Worm (Caenorhabditis elegans) whole organism, L2 larva: ENCODE measurements around the gene trp-1.
A peak's percentile ranks its signal among the peaks of the same experiment; 100 is the strongest.

Experiments
- C34F6.9 ChIP-seq: fragments of 150-350 bp; optimal IDR thresholded peaks from 2 replicates; lab custom pipeline; 2014; ENCODE audit warnings: missing biosample characterization, missing genetic modification characterization
- R02D3.7 ChIP-seq: fragments of 150-350 bp; optimal IDR thresholded peaks from 2 replicates; lab custom pipeline; 2014; ENCODE audit warnings: missing biosample characterization, missing genetic modification characterization
- Y55F3AM.14 ChIP-seq: fragments of 200-800 bp; sonication (Bioruptor generic); optimal IDR thresholded peaks from 2 replicates; lab custom pipeline; 2018; ENCODE audit warnings: mild to moderate bottlenecking, missing genetic modification characterization, missing compliant biosample characterization
- ZK546.5 ChIP-seq: sonication (generic microtip); optimal IDR thresholded peaks from 2 replicates; lab custom pipeline; 2017; ENCODE audit warnings: missing biosample characterization, missing genetic modification characterization
- alr-1 ChIP-seq: fragments of 150-350 bp; optimal IDR thresholded peaks from 2 replicates; lab custom pipeline; 2014; ENCODE audit warnings: missing biosample characterization, missing genetic modification characterization
- aly-2 ChIP-seq: fragments of 150-350 bp; optimal IDR thresholded peaks from 2 replicates; lab custom pipeline; 2014; ENCODE audit warnings: missing biosample characterization, missing genetic modification characterization
- ama-1 ChIP-seq: fragments of 150-350 bp; optimal IDR thresholded peaks from 2 replicates; lab custom pipeline; 2018; ENCODE audit warnings: inconsistent platforms
- blmp-1 ChIP-seq: sonication (generic microtip); optimal IDR thresholded peaks from 2 replicates; lab custom pipeline; 2017; ENCODE audit warnings: missing genetic modification characterization, mild to moderate bottlenecking, missing compliant biosample characterization, antibody characterized with exemption, moderate library complexity; ENCODE audit not compliant: insufficient read depth
- ceh-16 ChIP-seq: fragments of 150-350 bp; optimal IDR thresholded peaks from 2 replicates; lab custom pipeline; 2014; ENCODE audit warnings: missing biosample characterization, missing genetic modification characterization
- ceh-82 ChIP-seq: fragments of 150-350 bp; optimal IDR thresholded peaks from 2 replicates; lab custom pipeline; 2014; ENCODE audit warnings: missing biosample characterization, missing genetic modification characterization
- dmd-4 ChIP-seq: sonication (generic microtip); optimal IDR thresholded peaks from 2 replicates; lab custom pipeline; 2017; ENCODE audit warnings: missing biosample characterization, missing genetic modification characterization
- egl-27 ChIP-seq: sonication (generic microtip); optimal IDR thresholded peaks from 3 replicates; lab custom pipeline; 2017; ENCODE audit warnings: missing biosample characterization, missing genetic modification reagents, missing genetic modification characterization
- elt-3 ChIP-seq: sonication (generic microtip); optimal IDR thresholded peaks from 2 replicates; lab custom pipeline; 2017; ENCODE audit warnings: missing biosample characterization, missing genetic modification characterization
- fos-1 ChIP-seq: fragments of 150-350 bp; optimal IDR thresholded peaks from 2 replicates; lab custom pipeline; 2014; ENCODE audit warnings: missing biosample characterization, missing genetic modification characterization
- gmeb-1 ChIP-seq: fragments of 150-350 bp; optimal IDR thresholded peaks from 2 replicates; lab custom pipeline; 2014; ENCODE audit warnings: missing biosample characterization, missing genetic modification characterization
- lin-11 ChIP-seq: fragments of 150-350 bp; sonication (generic microtip); optimal IDR thresholded peaks from 2 replicates; lab custom pipeline; 2014; ENCODE audit warnings: missing biosample characterization, missing genetic modification characterization, inconsistent platforms, mixed read lengths
- lin-39 ChIP-seq: fragments of 150-350 bp; optimal IDR thresholded peaks from 2 replicates; lab custom pipeline; 2014; ENCODE audit warnings: missing biosample characterization, missing genetic modification reagents, missing genetic modification characterization
- mbf-1 ChIP-seq: sonication (generic microtip); optimal IDR thresholded peaks from 2 replicates; lab custom pipeline; 2017; ENCODE audit warnings: missing biosample characterization, missing genetic modification characterization
- mdl-1 ChIP-seq, 2 experiments: fragments of 150-350 bp in 1 of 2; sonication (generic microtip) in 1 of 2; optimal IDR thresholded peaks; 2 replicates each; lab custom pipeline; 2017; ENCODE audit warnings: missing biosample characterization in 2 of 2, missing genetic modification characterization in 2 of 2
- nhr-10 ChIP-seq: sonication (generic microtip); optimal IDR thresholded peaks from 2 replicates; lab custom pipeline; 2017; ENCODE audit warnings: missing biosample characterization, missing genetic modification characterization
- nhr-21 ChIP-seq: fragments of 150-350 bp; optimal IDR thresholded peaks from 2 replicates; lab custom pipeline; 2014; ENCODE audit warnings: missing biosample characterization, missing genetic modification characterization
- nhr-23 ChIP-seq: fragments of 150-350 bp; optimal IDR thresholded peaks from 2 replicates; lab custom pipeline; 2014; ENCODE audit warnings: missing biosample characterization, missing genetic modification reagents, missing genetic modification characterization
- nhr-25 ChIP-seq: fragments of 150-350 bp; sonication (generic microtip); optimal IDR thresholded peaks from 3 replicates; lab custom pipeline; 2014; ENCODE audit warnings: missing biosample characterization, missing genetic modification characterization
- nhr-6 ChIP-seq: fragments of 150-350 bp; optimal IDR thresholded peaks from 2 replicates; lab custom pipeline; 2014; ENCODE audit warnings: missing biosample characterization, missing genetic modification characterization
- nhr-77 ChIP-seq: fragments of 150-350 bp; optimal IDR thresholded peaks from 2 replicates; lab custom pipeline; 2014; ENCODE audit warnings: missing biosample characterization, missing genetic modification characterization
- sem-4 ChIP-seq: fragments of 150-350 bp; optimal IDR thresholded peaks from 2 replicates; lab custom pipeline; 2014; ENCODE audit warnings: missing biosample characterization, missing genetic modification reagents, missing genetic modification characterization
- sma-3 ChIP-seq: sonication (generic microtip); optimal IDR thresholded peaks from 2 replicates; lab custom pipeline; 2016; ENCODE audit warnings: missing genetic modification reagents, missing genetic modification characterization, missing compliant biosample characterization
- unc-39 ChIP-seq: fragments of 150-350 bp; optimal IDR thresholded peaks from 2 replicates; lab custom pipeline; 2014; ENCODE audit warnings: missing biosample characterization, missing genetic modification characterization
- unc-55 ChIP-seq: fragments of 150-350 bp; sonication (generic microtip); optimal IDR thresholded peaks from 3 replicates; lab custom pipeline; 2014; ENCODE audit warnings: missing biosample characterization, missing genetic modification reagents, missing genetic modification characterization
- unc-62 ChIP-seq: fragments of 150-350 bp; optimal IDR thresholded peaks from 2 replicates; lab custom pipeline; 2014; ENCODE audit warnings: missing biosample characterization, missing genetic modification reagents, missing genetic modification characterization
- zag-1 ChIP-seq: fragments of 150-350 bp; optimal IDR thresholded peaks from 2 replicates; lab custom pipeline; 2014; ENCODE audit warnings: missing biosample characterization, missing genetic modification characterization
- ztf-1 ChIP-seq: fragments of 200-800 bp; sonication (Bioruptor generic); conservative IDR thresholded peaks from 2 replicates; pipeline ENCODE4 v1.3.6; 2022; ENCODE audit warnings: missing genetic modification characterization, missing compliant biosample characterization
- ztf-11 ChIP-seq: sonication (generic microtip); optimal IDR thresholded peaks from 2 replicates; lab custom pipeline; 2017; ENCODE audit warnings: missing biosample characterization, missing genetic modification characterization
- ztf-4 ChIP-seq: fragments of 150-350 bp; optimal IDR thresholded peaks from 2 replicates; lab custom pipeline; 2014; ENCODE audit warnings: missing biosample characterization, missing genetic modification characterization

The trp-1 gene

DNA sequence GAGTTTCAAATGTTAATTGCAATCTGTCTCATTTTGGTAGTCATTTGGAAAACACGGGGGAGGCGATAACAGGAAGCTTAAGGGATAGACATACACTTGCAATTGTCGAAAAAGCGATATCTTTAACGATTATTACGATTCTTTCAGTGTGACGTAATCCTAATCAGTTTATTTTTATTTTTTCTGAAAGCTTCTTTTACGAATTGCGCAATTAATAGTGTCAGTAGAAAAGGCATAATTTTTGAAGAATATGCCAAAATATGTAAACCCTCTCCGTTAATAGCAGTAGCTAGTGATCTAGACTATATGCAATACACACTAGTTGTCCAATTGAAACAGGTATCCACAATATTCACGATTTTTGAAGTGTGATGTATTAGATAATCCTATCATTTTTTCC is 25.5 kb downstream of the trp-1 start:
- TF ChIP-seq ztf-4 (tag; lab: Kevin White, UChicago) = no peak
- no peak for TF ChIP-seq elt-3 (tag; lab: Kevin White, UChicago)
- TF ChIP-seq mbf-1 = no peak
- TF ChIP-seq zag-1 (tag; lab: Kevin White, UChicago) = no peak
- TF ChIP-seq nhr-10 = no peak
- no peak for TF ChIP-seq fos-1 (tag; lab: Kevin White, UChicago)
- no peak for TF ChIP-seq lin-39 (tag; lab: Kevin White, UChicago)
- no peak for TF ChIP-seq aly-2 (tag; lab: Kevin White, UChicago)
- TF ChIP-seq dmd-4 (tag; lab: Kevin White, UChicago) = no peak
- no peak for TF ChIP-seq unc-39 (tag; lab: Kevin White, UChicago)

DNA sequence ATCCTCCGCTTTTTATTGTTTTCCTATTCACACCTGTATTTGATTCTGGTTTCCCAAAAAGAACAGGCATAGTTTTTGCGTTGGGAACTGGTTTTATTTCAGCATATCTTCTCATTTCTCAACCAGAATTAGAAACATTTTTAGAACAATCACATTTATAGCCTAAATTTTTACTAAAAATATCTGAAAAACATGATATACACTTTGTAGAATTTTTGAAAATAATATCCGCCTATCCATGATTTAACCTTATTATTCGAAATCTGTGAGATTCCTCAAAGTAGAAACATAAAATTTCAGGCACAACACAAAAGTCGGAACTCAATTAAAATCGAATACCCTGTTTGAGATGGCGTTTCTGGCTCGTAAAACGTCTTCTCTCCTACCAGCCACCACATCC is 25.9 kb downstream of the trp-1 start, which contains the start of gene acdh-6:
TSS of gene acdh-6 (plus strand) at position 301 of the 400 bp plus-strand sequence.
- TF ChIP-seq nhr-6 (tag; lab: Kevin White, UChicago) (no peak), sem-4 (tag; lab: Kevin White, UChicago) (no peak), ama-1 (lab: Kevin White, UChicago) (no peak), ztf-1 (GFP tag; lab: Robert Waterston, UW) (no peak), dmd-4 (tag; lab: Kevin White, UChicago) (no peak), nhr-25 (tag; lab: Kevin White, UChicago) (no peak), fos-1 (tag; lab: Kevin White, UChicago) (no peak), nhr-77 (tag; lab: Kevin White, UChicago) (no peak), blmp-1 (tag; lab: Kevin White, UChicago) (no peak), lin-39 (tag; lab: Kevin White, UChicago) (no peak), unc-62 (GFP tag; lab: Kevin White, UChicago) (no peak), ZK546.5 (tag; lab: Kevin White, UChicago) (no peak), nhr-21 (tag; lab: Kevin White, UChicago) (no peak), alr-1 (no peak), nhr-23 (no peak), ztf-11 (tag; lab: Kevin White, UChicago) (no peak), unc-55 (GFP tag; lab: Kevin White, UChicago) (no peak), ceh-16 (tag; lab: Kevin White, UChicago) (no peak), ceh-82 (tag; lab: Kevin White, UChicago) (no peak), sma-3 (GFP tag; lab: Kevin White, UChicago) (no peak)

DNA sequence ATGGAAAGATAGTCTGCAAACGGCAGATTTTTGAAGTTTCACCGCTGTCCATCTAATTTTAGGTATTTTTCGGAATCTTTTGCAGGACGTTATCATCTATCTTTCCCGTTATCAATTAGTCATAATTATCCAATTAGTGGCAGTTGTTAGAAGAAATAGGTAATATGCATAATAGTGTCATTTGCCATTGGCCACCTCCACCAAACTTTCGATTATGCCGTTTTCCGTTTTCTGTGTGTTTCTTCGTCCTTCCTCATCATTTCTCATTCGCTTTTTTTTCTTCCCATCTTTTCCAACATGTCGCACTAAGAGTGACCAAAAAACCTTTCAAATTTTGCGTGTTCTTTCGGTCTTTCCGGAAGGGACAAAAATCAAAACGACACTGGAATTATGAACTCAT is 29.4 kb downstream of the trp-1 start:
- no peak for TF ChIP-seq unc-39 (tag; lab: Kevin White, UChicago)
- TF ChIP-seq ztf-4 (tag; lab: Kevin White, UChicago) = no peak
- no peak for TF ChIP-seq R02D3.7 (tag; lab: Kevin White, UChicago)
- no peak for TF ChIP-seq nhr-10

DNA sequence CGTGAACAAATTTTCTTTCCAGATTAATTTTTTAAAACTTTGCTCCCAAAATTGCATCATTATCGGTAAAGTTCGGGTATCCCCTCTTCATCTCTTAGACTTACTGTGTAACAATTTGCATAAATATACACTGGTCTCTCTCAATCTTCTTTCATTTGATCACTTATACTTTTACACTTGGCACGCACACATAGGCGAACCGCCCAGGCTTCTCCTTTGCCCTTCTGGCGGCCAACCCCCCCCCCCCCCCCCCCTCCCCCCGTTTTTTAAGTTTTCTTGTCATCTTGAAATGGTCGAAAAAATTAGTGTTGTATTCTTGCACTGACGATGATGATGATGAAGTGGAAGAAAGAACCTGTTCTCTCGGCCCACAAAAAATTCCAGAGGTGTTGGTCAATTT is 35.4 kb downstream of the trp-1 start:
- TF ChIP-seq gmeb-1 (tag; lab: Kevin White, UChicago) (no peak), R02D3.7 (tag; lab: Kevin White, UChicago) (no peak), Y55F3AM.14 (GFP tag; lab: Kevin White, UChicago) (no peak), egl-27 (no peak), ceh-16 (tag; lab: Kevin White, UChicago) (no peak), ztf-1 (GFP tag; lab: Robert Waterston, UW) (no peak), lin-11 (no peak), mdl-1 (tag; optimal IDR thresholded peaks at IDR 0.05; lab: Kevin White, UChicago) (no peak), C34F6.9 (no peak)

- TF ChIP-seq nhr-25 (tag; lab: Kevin White, UChicago) (peak; percentile 35), blmp-1 (tag; lab: Kevin White, UChicago) (peak; percentile 49), sma-3 (GFP tag; lab: Kevin White, UChicago) (no peak)
These were observed 36.9 kb downstream of the trp-1 start for ce11 chrIII:8571845-8572244.
